Fruit fly (Drosophila melanogaster): ENCODE results near the gene mthl10.

mthl10 gene

DNA sequence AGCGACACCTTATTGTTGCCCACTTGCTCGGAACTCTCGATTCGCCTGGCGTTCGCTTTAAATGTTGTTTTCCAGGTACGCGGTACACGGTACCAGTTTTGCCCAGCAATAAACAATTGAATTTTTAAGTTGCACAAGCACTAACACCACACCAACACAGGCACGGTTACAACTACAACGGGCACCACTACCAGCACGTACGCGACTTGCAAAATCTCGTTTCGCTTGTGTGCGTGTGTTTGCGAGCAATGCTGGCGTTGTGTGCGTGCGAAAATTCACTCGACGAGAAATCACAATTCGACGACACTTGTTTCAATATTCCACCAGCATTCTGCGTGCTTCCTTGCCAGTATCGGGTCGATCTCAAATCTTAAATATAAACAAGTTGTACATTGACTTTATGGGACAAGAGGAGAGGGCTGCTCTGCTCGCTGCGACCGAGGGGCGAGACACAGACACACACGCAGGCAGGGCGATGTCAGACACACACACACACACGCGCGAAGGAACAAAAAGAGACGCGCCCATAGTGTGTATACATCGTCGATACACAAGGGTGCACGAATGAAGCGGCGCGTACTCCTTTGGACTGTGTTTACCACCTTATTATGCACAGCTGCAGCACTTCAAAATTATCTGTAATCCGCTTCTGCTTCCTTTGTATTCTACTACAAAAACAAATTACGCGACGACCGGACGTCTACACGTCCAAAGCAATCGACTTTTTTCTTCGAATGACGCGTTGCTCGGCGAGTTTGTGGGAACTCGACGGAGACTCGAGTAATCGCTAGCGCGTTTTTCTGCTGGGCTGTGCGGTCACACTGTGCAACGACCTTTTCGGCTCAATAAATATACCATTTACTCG lies 23.3 kb downstream of the mthl10 start, which contains the start of gene fwd (continued):
- TF ChIP-seq Doc2 (GFP tag; IDR thresholded peaks at IDR 0.05) (no peak), eve (GFP tag; optimal IDR thresholded peaks at IDR 0.05) (no peak), fd3F (GFP tag; optimal IDR thresholded peaks at IDR 0.05) (no peak), vnd (GFP tag; IDR thresholded peaks at IDR 0.05; ENCODE audit: partially characterized antibody) (0 out of 3 replicates have a peak, but pooled peaks have one; percentile 11), scrt (GFP tag; optimal IDR thresholded peaks at IDR 0.05) (peak; percentile 63), dysf (GFP tag; IDR thresholded peaks at IDR 0.05) (no peak), CG15601 (tag; optimal IDR thresholded peaks at IDR 0.05) (peak; percentile 52), HmgZ (tag; optimal IDR thresholded peaks at IDR 0.05) (peak; percentile 85), mam (GFP tag; optimal IDR thresholded peaks at IDR 0.05) (peak; percentile 14), CG3407 (GFP tag; optimal IDR thresholded peaks at IDR 0.05) (peak; percentile 11), nerfin-1 (tag; optimal IDR thresholded peaks at IDR 0.05) (peak; percentile 38), CG10543 (GFP tag; optimal IDR thresholded peaks at IDR 0.05) (peak; percentile 82), HHEX (GFP tag; optimal IDR thresholded peaks at IDR 0.05) (peak; percentile 26), CG2199 (GFP tag; IDR thresholded peaks at IDR 0.05) (peak; percentile 40; the same call in 1 of the 3 replicates), MESR4 (GFP tag; optimal IDR thresholded peaks at IDR 0.05) (peak; percentile 80), zfh2 (GFP tag; optimal IDR thresholded peaks at IDR 0.05) (peak; percentile 3), CG3838 (GFP tag; optimal IDR thresholded peaks at IDR 0.05) (no peak), CG4854 (GFP tag; optimal IDR thresholded peaks at IDR 0.05) (peak; percentile 16), CG10979 (tag; optimal IDR thresholded peaks at IDR 0.05) (peak; percentile 25), sens-2 (GFP tag; IDR thresholded peaks at IDR 0.05) (no peak), crol (GFP tag; IDR thresholded peaks at IDR 0.05) (peak; percentile 89), gem (tag; optimal IDR thresholded peaks at IDR 0.05) (no peak), CG6272 (GFP tag; IDR thresholded peaks at IDR 0.05) (peak; percentile 25; the same call in 1 of the 2 replicates), ac (GFP tag; optimal IDR thresholded peaks at IDR 0.05) (no peak), YL-1 (GFP tag; optimal IDR thresholded peaks at IDR 0.05) (peak; percentile 97), CG10321 (GFP tag; IDR thresholded peaks at IDR 0.05) (no peak), CG9727 (GFP tag; optimal IDR thresholded peaks at IDR 0.05) (peak; percentile 54), sug (tag; optimal IDR thresholded peaks at IDR 0.05) (peak; percentile 45), CG12769 (tag; optimal IDR thresholded peaks at IDR 0.05) (peak; percentile 31), CG3163 (GFP tag; optimal IDR thresholded peaks at IDR 0.05) (peak; percentile 38), BtbVII (GFP tag; optimal IDR thresholded peaks at IDR 0.05) (peak; percentile 73), CG14965 (GFP tag; optimal IDR thresholded peaks at IDR 0.05; ENCODE audit: borderline replicate concordance) (no peak), bab2 (GFP tag; optimal IDR thresholded peaks at IDR 0.05) (no peak), CG6765 (GFP tag; optimal IDR thresholded peaks at IDR 0.05) (peak; percentile 28), CG7372 (GFP tag; IDR thresholded peaks at IDR 0.05) (no peak), gsb-n (tag; optimal IDR thresholded peaks at IDR 0.05) (no peak), CHES-1-like (GFP tag; optimal IDR thresholded peaks at IDR 0.05) (peak; percentile 70), Sry-β (GFP tag; optimal IDR thresholded peaks at IDR 0.05) (no peak), Dll (GFP tag; IDR thresholded peaks at IDR 0.05; ENCODE audit: partially characterized antibody) (peak; percentile 41; the same call in 2 of the 4 replicates), CG7786 (GFP tag; optimal IDR thresholded peaks at IDR 0.05) (peak; percentile 1), CG2875 (GFP tag; optimal IDR thresholded peaks at IDR 0.05) (peak; percentile 22), nom (GFP tag; optimal IDR thresholded peaks at IDR 0.05) (peak; percentile 31), CG14441 (GFP tag; IDR thresholded peaks at IDR 0.05) (peak; percentile 20; the same call in 1 of the 2 replicates), Jarid2 (GFP tag; optimal IDR thresholded peaks at IDR 0.05) (peak; percentile 90), CG34376 (GFP tag; optimal IDR thresholded peaks at IDR 0.05) (peak; percentile 21), sqz (GFP tag; optimal IDR thresholded peaks at IDR 0.05) (peak; percentile 66), gce (GFP tag; IDR thresholded peaks at IDR 0.05) (no peak), Nf-YB (GFP tag; optimal IDR thresholded peaks at IDR 0.05) (peak; percentile 14)
